Worm (Caenorhabditis elegans) whole organism, L1 larva: Measurements from ENCODE around the gene ptr-18.

Source experiments
- nhr-90 ChIP-seq: sonication (generic microtip); optimal IDR thresholded peaks from 2 replicates; lab custom pipeline; 2016; ENCODE audit warnings: mild to moderate bottlenecking, missing genetic modification characterization, missing compliant biosample characterization; ENCODE audit not compliant: poor library complexity
- skn-1 ChIP-seq: fragments of 150-350 bp; optimal IDR thresholded peaks from 2 replicates; lab custom pipeline; 2014; ENCODE audit warnings: missing biosample characterization, missing genetic modification characterization
- snpc-4 ChIP-seq: fragments of 150-350 bp; optimal IDR thresholded peaks from 2 replicates; lab custom pipeline; 2014; ENCODE audit warnings: missing biosample characterization, missing genetic modification characterization

DNA sequence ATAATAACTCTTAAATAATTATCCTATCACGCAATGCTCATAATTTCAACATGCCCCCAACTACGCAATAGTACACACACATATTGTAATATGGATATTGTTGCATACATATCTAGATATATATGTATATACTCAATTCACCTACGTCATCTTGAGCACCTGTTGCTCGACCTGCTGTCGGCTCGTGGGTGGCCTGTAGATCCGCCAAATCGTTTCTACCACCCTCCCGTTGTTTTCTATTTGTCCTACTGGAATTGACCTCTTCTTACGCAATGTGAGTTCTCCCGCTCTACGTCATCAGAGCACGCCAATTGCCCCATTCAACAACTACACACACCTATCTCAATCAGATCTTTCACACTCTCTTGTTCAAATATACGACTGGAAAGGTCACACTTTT lies 20.5 kb downstream of the ptr-18 start:
- TF ChIP-seq snpc-4 (tag; lab: Kevin White, UChicago) (no peak), nhr-90 (tag; lab: Kevin White, UChicago) (no peak), skn-1 (tag; lab: Kevin White, UChicago) (no peak)
